Fruit fly (Drosophila melanogaster) whole organism, embryonic: ENCODE results near the gene CG13884.

Experiments
- Antp ChIP-seq: fragments of 200-800 bp; sonication (Bioruptor generic); optimal IDR thresholded peaks from 3 replicates; lab custom pipeline; 2016; ENCODE audit warnings: missing biosample characterization, missing genetic modification characterization
- CG11504 ChIP-seq: fragments of 200-800 bp; sonication (Bioruptor generic); optimal IDR thresholded peaks from 3 replicates; lab custom pipeline; 2019; ENCODE audit warnings: missing biosample characterization, mild to moderate bottlenecking, missing genetic modification characterization, moderate library complexity
- CG15514 ChIP-seq: fragments of 200-800 bp; sonication (Bioruptor generic); optimal IDR thresholded peaks from 3 replicates; lab custom pipeline; 2017; ENCODE audit warnings: missing biosample characterization, missing genetic modification characterization, mild to moderate bottlenecking, moderate library complexity, missing genetic modification reagents
- CG17328 ChIP-seq: fragments of 200-800 bp; sonication (Bioruptor generic); IDR thresholded peaks from 2 replicates; pipeline ENCODE4 v1.3.6; 2022; ENCODE audit warnings: missing biosample characterization, missing genetic modification characterization
- CG17912 ChIP-seq: fragments of 200-800 bp; sonication (Bioruptor generic); optimal IDR thresholded peaks from 2 replicates; lab custom pipeline; 2018; ENCODE audit warnings: missing biosample characterization, mild to moderate bottlenecking, missing genetic modification characterization
- CG2199 ChIP-seq: fragments of 200-800 bp; sonication (Bioruptor generic); IDR thresholded peaks from 3 replicates; pipeline ENCODE4 v1.3.6; 2022; ENCODE audit warnings: missing biosample characterization, missing genetic modification characterization
- CG2202 ChIP-seq: fragments of 200-800 bp; sonication (Bioruptor generic); optimal IDR thresholded peaks from 2 replicates; lab custom pipeline; 2018; ENCODE audit warnings: missing biosample characterization, mild to moderate bottlenecking, missing genetic modification characterization
- CG2889 ChIP-seq: fragments of 200-800 bp; sonication (Bioruptor generic); IDR thresholded peaks from 3 replicates; pipeline ENCODE4 v1.3.6; 2022; ENCODE audit warnings: missing biosample characterization, missing genetic modification characterization
- CG3726 ChIP-seq: fragments of 200-800 bp; sonication (Bioruptor generic); IDR thresholded peaks from 3 replicates; pipeline ENCODE4, ENCODE4 v1.3.6; 2022; ENCODE audit warnings: missing biosample characterization, missing genetic modification characterization
- CG4707 ChIP-seq: fragments of 200-800 bp; sonication (Bioruptor generic); optimal IDR thresholded peaks from 2 replicates; lab custom pipeline; 2018; ENCODE audit warnings: missing biosample characterization, mild to moderate bottlenecking, missing genetic modification characterization, moderate library complexity
- CG5245 ChIP-seq: fragments of 200-800 bp; sonication (Bioruptor generic); optimal IDR thresholded peaks from 3 replicates; lab custom pipeline; 2016; ENCODE audit warnings: missing biosample characterization, missing genetic modification characterization
- CG6683 ChIP-seq: fragments of 200-800 bp; sonication (Bioruptor generic); optimal IDR thresholded peaks from 2 replicates; lab custom pipeline; 2017; ENCODE audit warnings: missing biosample characterization, mild to moderate bottlenecking, missing genetic modification characterization, missing genetic modification reagents
- CG7357 ChIP-seq: fragments of 200-800 bp; sonication (Bioruptor generic); IDR thresholded peaks from 3 replicates; pipeline ENCODE4 v1.3.6; 2022; ENCODE audit warnings: missing biosample characterization, missing genetic modification characterization
- CG7745 ChIP-seq: fragments of 200-800 bp; sonication (Bioruptor generic); optimal IDR thresholded peaks from 2 replicates; lab custom pipeline; 2018; ENCODE audit warnings: missing biosample characterization, mild to moderate bottlenecking, missing genetic modification characterization, moderate library complexity
- CG8281 ChIP-seq: fragments of 200-800 bp; sonication (Bioruptor generic); optimal IDR thresholded peaks from 2 replicates; lab custom pipeline; 2018; ENCODE audit warnings: missing biosample characterization, mild to moderate bottlenecking, missing genetic modification characterization, moderate library complexity
- CG9727 ChIP-seq: fragments of 200-800 bp; sonication (Bioruptor generic); optimal IDR thresholded peaks from 3 replicates; lab custom pipeline; 2017; ENCODE audit warnings: missing biosample characterization, mild to moderate bottlenecking, missing genetic modification characterization
- CG9932 ChIP-seq: fragments of 200-800 bp; sonication (Bioruptor generic); IDR thresholded peaks from 2 replicates; pipeline ENCODE4 v1.3.6; 2022; ENCODE audit warnings: missing biosample characterization, missing genetic modification characterization
- D19B ChIP-seq: fragments of 200-800 bp; sonication (Bioruptor generic); optimal IDR thresholded peaks from 2 replicates; lab custom pipeline; 2017; ENCODE audit warnings: missing biosample characterization, mild to moderate bottlenecking, missing genetic modification characterization
- Dbx ChIP-seq: fragments of 200-800 bp; sonication (Bioruptor generic); IDR thresholded peaks from 3 replicates; pipeline ENCODE4 v1.3.6; 2022; ENCODE audit warnings: missing biosample characterization, missing genetic modification characterization
- Dip2 ChIP-seq: fragments of 200-800 bp; sonication (Bioruptor generic); IDR thresholded peaks from 2 replicates; pipeline ENCODE4 v1.3.6; 2022; ENCODE audit warnings: missing biosample characterization, missing genetic modification characterization
- Dip3 ChIP-seq: fragments of 200-800 bp; sonication (Bioruptor generic); optimal IDR thresholded peaks from 3 replicates; lab custom pipeline; 2016; ENCODE audit warnings: missing biosample characterization, missing genetic modification characterization
- Elba2 ChIP-seq: fragments of 200-800 bp; sonication (Bioruptor generic); optimal IDR thresholded peaks from 3 replicates; lab custom pipeline; 2016; ENCODE audit warnings: missing biosample characterization, missing genetic modification characterization
- GATAe ChIP-seq: fragments of 200-800 bp; sonication (Bioruptor generic); conservative IDR thresholded peaks from 2 replicates; pipeline ENCODE4 v1.3.6; 2022; ENCODE audit warnings: missing biosample characterization, missing genetic modification characterization
- Gsc ChIP-seq: fragments of 200-800 bp; sonication (Bioruptor generic); IDR thresholded peaks from 2 replicates; pipeline ENCODE4 v1.3.6; 2022; ENCODE audit warnings: missing biosample characterization, missing genetic modification characterization
- H2.0 ChIP-seq: fragments of 200-800 bp; sonication (Bioruptor generic); IDR thresholded peaks from 2 replicates; pipeline ENCODE4 v1.3.6; 2022; ENCODE audit warnings: missing biosample characterization, missing genetic modification characterization
- HmgD ChIP-seq: fragments of 200-800 bp; sonication (Bioruptor generic); optimal IDR thresholded peaks from 3 replicates; lab custom pipeline; 2016; ENCODE audit warnings: missing biosample characterization, missing genetic modification characterization
- Hmr ChIP-seq: fragments of 200-800 bp; sonication (Bioruptor generic); optimal IDR thresholded peaks from 3 replicates; lab custom pipeline; 2017; ENCODE audit warnings: mild to moderate bottlenecking, missing biosample characterization, missing genetic modification reagents, missing genetic modification characterization
- MBD-R2 ChIP-seq: fragments of 200-800 bp; sonication (Bioruptor generic); IDR thresholded peaks from 2 replicates; pipeline ENCODE4 v1.3.6; 2022; ENCODE audit warnings: missing biosample characterization, missing genetic modification characterization
- NFAT ChIP-seq: fragments of 200-800 bp; sonication (Bioruptor generic); IDR thresholded peaks from 2 replicates; pipeline ENCODE4 v1.3.6; 2022; ENCODE audit warnings: missing biosample characterization, missing genetic modification characterization
- Nf-YB ChIP-seq: fragments of 200-800 bp; sonication (Bioruptor generic); optimal IDR thresholded peaks from 3 replicates; lab custom pipeline; 2019; ENCODE audit warnings: missing biosample characterization, mild to moderate bottlenecking, missing genetic modification characterization, moderate library complexity
- Oaz ChIP-seq: fragments of 200-800 bp; sonication (Bioruptor generic); IDR thresholded peaks from 2 replicates; pipeline ENCODE4 v1.3.6; 2022; ENCODE audit warnings: missing biosample characterization, missing genetic modification characterization
- PHDP ChIP-seq: fragments of 200-800 bp; sonication (Bioruptor generic); optimal IDR thresholded peaks from 3 replicates; lab custom pipeline; 2018; ENCODE audit warnings: missing biosample characterization, mild to moderate bottlenecking, missing genetic modification characterization, moderate library complexity
- Spps ChIP-seq: fragments of 200-800 bp; sonication (Bioruptor generic); optimal IDR thresholded peaks from 2 replicates; lab custom pipeline; 2018; ENCODE audit warnings: missing biosample characterization, mild to moderate bottlenecking, missing genetic modification characterization
- Sry-δ ChIP-seq: fragments of 200-800 bp; sonication (Bioruptor generic); optimal IDR thresholded peaks from 2 replicates; lab custom pipeline; 2016; ENCODE audit warnings: missing biosample characterization, missing genetic modification characterization
- al ChIP-seq: fragments of 200-800 bp; sonication (Bioruptor generic); IDR thresholded peaks from 2 replicates; pipeline ENCODE4 v1.3.6; 2022; ENCODE audit warnings: missing biosample characterization, missing genetic modification characterization
- btn ChIP-seq: fragments of 200-800 bp; sonication (Bioruptor generic); optimal IDR thresholded peaks from 2 replicates; lab custom pipeline; 2016; ENCODE audit warnings: missing biosample characterization, missing genetic modification characterization
- chif ChIP-seq, 2 experiments: fragments of 200-800 bp; sonication (Bioruptor generic); optimal IDR thresholded peaks; 3 replicates each; lab custom pipeline; 2016; ENCODE audit warnings: missing biosample characterization in 2 of 2, missing genetic modification characterization in 2 of 2
- chinmo ChIP-seq: fragments of 200-800 bp; sonication (Bioruptor generic); IDR thresholded peaks from 4 replicates; pipeline ENCODE4 v1.3.6; 2022; ENCODE audit warnings: missing biosample characterization, missing genetic modification characterization; ENCODE audit not compliant: partially characterized antibody
- ems ChIP-seq: fragments of 200-800 bp; sonication (Bioruptor generic); optimal IDR thresholded peaks from 3 replicates; lab custom pipeline; 2016; ENCODE audit warnings: missing biosample characterization, missing genetic modification characterization
- esg ChIP-seq: fragments of 200-800 bp; sonication (Bioruptor generic); conservative IDR thresholded peaks from 2 replicates; pipeline ENCODE4 v1.3.6; 2022; ENCODE audit warnings: missing biosample characterization, missing genetic modification characterization
- gfzf ChIP-seq: fragments of 200-800 bp; sonication (Bioruptor generic); optimal IDR thresholded peaks from 2 replicates; lab custom pipeline; 2016; ENCODE audit warnings: missing biosample characterization, mild to moderate bottlenecking, missing genetic modification characterization, moderate library complexity
- kah ChIP-seq: fragments of 200-800 bp; sonication (Bioruptor generic); optimal IDR thresholded peaks from 2 replicates; lab custom pipeline; 2018; ENCODE audit warnings: missing biosample characterization, mild to moderate bottlenecking, missing genetic modification characterization
- klu ChIP-seq: fragments of 200-800 bp; sonication (Bioruptor generic); IDR thresholded peaks from 2 replicates; pipeline ENCODE4 v1.3.6; 2022; ENCODE audit warnings: missing biosample characterization, missing genetic modification characterization
- knrl ChIP-seq: fragments of 200-800 bp; sonication (Bioruptor generic); IDR thresholded peaks from 3 replicates; pipeline ENCODE4 v1.3.6; 2022; ENCODE audit warnings: missing biosample characterization, missing genetic modification characterization; ENCODE audit not compliant: partially characterized antibody
- lmd ChIP-seq: fragments of 200-800 bp; sonication (Bioruptor generic); IDR thresholded peaks from 2 replicates; pipeline ENCODE4 v1.3.6; 2022; ENCODE audit warnings: missing biosample characterization, missing genetic modification characterization
- psq ChIP-seq: fragments of 200-800 bp; sonication (Bioruptor generic); optimal IDR thresholded peaks from 2 replicates; lab custom pipeline; 2017; ENCODE audit warnings: missing biosample characterization, missing genetic modification characterization
- pum ChIP-seq: fragments of 200-800 bp; sonication (Bioruptor generic); optimal IDR thresholded peaks from 2 replicates; lab custom pipeline; 2016; ENCODE audit warnings: missing biosample characterization, missing genetic modification characterization
- pzg ChIP-seq: fragments of 200-800 bp; sonication (Bioruptor generic); optimal IDR thresholded peaks from 3 replicates; lab custom pipeline; 2018; ENCODE audit warnings: missing biosample characterization, mild to moderate bottlenecking, missing genetic modification characterization, moderate library complexity
- sim ChIP-seq: fragments of 200-800 bp; sonication (Bioruptor generic); IDR thresholded peaks from 2 replicates; pipeline ENCODE4 v1.3.6; 2022; ENCODE audit warnings: missing biosample characterization, missing genetic modification characterization
- tin ChIP-seq: fragments of 200-800 bp; sonication (Bioruptor generic); optimal IDR thresholded peaks from 3 replicates; lab custom pipeline; 2016; ENCODE audit warnings: missing biosample characterization, missing genetic modification characterization
- ttk ChIP-seq: fragments of 200-800 bp; sonication (Bioruptor generic); IDR thresholded peaks from 2 replicates; pipeline ENCODE4 v2.1.2; 2022; ENCODE audit warnings: missing biosample characterization, missing genetic modification characterization
- vnd ChIP-seq: fragments of 200-800 bp; sonication (Bioruptor generic); IDR thresholded peaks from 3 replicates; pipeline ENCODE4 v1.3.6; 2022; ENCODE audit warnings: missing biosample characterization, missing genetic modification characterization; ENCODE audit not compliant: partially characterized antibody

CG13884 gene

DNA sequence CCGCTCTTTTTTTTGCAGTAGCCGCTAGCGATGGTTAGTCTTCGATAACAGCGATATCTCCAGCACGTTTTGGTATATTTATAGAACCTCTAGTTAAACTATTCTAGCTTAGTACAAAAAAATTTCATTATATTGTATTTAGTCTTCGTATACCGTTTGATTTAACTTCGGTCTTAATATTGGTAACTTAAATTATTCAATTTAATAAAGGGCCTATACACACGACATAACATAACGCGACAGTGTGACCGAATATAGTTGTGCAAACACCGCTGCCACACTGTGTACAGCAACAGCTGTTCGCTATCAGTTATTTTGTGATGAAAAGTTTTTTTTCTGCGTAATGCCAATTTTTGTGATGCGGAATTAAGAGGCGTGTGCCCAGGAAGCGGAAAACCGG is 5.0 kb downstream of the CG13884 start, which contains the start of the genes Cdc5 and CG1233 (continued):
- TF ChIP-seq sim (GFP tag; lab: Robert Waterston, UW) (no peak), Hmr (GFP tag; lab: Kevin White, UChicago) (no peak), chinmo (GFP tag; lab: Robert Waterston, UW) (no peak), CG17912 (GFP tag; lab: Kevin White, UChicago) (no peak), tin (GFP tag; lab: Kevin White, UChicago) (peak; percentile 19), esg (GFP tag; lab: Robert Waterston, UW) (no peak), CG4707 (no peak), Antp (no peak), NFAT (GFP tag; lab: Robert Waterston, UW) (0 out of 2 replicates have a peak, but pooled peaks have one; percentile 26), CG17328 (peak; percentile 23; the same call in 1 of the 2 replicates), CG11504 (tag; lab: Kevin White, UChicago) (no peak), CG15514 (GFP tag; lab: Kevin White, UChicago) (peak; percentile 64), vnd (GFP tag; lab: Robert Waterston, UW) (peak; percentile 49; the same call in 2 of the 3 replicates), lmd (GFP tag; lab: Robert Waterston, UW) (0 out of 2 replicates have a peak, but pooled peaks have one; percentile 18), gfzf (GFP tag; lab: Kevin White, UChicago) (peak; percentile 66), ttk (GFP tag; lab: Robert Waterston, UW) (no peak), Spps (tag; lab: Kevin White, UChicago) (no peak), CG7745 (tag; lab: Kevin White, UChicago) (no peak), Oaz (GFP tag; lab: Robert Waterston, UW) (no peak), pzg (GFP tag; lab: Kevin White, UChicago) (peak; percentile 85), MBD-R2 (GFP tag; lab: Robert Waterston, UW) (peak; percentile 96), CG9932 (GFP tag; lab: Robert Waterston, UW) (peak; percentile 55), CG6683 (GFP tag; lab: Kevin White, UChicago) (no peak), HmgD (GFP tag; lab: Kevin White, UChicago) (no peak), CG8281 (tag; lab: Kevin White, UChicago) (no peak), PHDP (no peak), al (GFP tag; lab: Robert Waterston, UW) (no peak), psq (GFP tag; lab: Kevin White, UChicago) (peak; percentile 13), klu (GFP tag; lab: Robert Waterston, UW) (no peak), CG2202 (tag; lab: Kevin White, UChicago) (no peak), Elba2 (peak; percentile 55), GATAe (GFP tag; lab: Robert Waterston, UW) (peak; percentile 37; the same call in 1 of the 2 replicates), ems (GFP tag; lab: Kevin White, UChicago) (peak; percentile 50), Gsc (GFP tag; lab: Robert Waterston, UW) (no peak), CG2199 (no peak), knrl (GFP tag; lab: Robert Waterston, UW) (peak; percentile 66), chif (GFP tag; optimal IDR thresholded peaks at IDR 0.05; lab: Kevin White, UChicago) (no peak), CG3726 (GFP tag; lab: Robert Waterston, UW) (no peak), btn (GFP tag; lab: Kevin White, UChicago) (no peak), pum (peak; percentile 5), kah (GFP tag; lab: Kevin White, UChicago) (no peak), CG2889 (no peak), Dip2 (GFP tag; lab: Robert Waterston, UW) (no peak), CG7357 (GFP tag; lab: Robert Waterston, UW) (no peak), Sry-δ (GFP tag; lab: Kevin White, UChicago) (peak; percentile 81), CG9727 (peak; percentile 55), Dip3 (no peak), Nf-YB (GFP tag; lab: Kevin White, UChicago) (peak; percentile 24), CG5245 (no peak), H2.0 (GFP tag; lab: Robert Waterston, UW) (no peak), Dbx (GFP tag; lab: Robert Waterston, UW) (peak; percentile 57; the same call in 2 of the 3 replicates), D19B (GFP tag; lab: Kevin White, UChicago) (no peak)
